Worm (Caenorhabditis elegans) whole organism, L3 larva: ENCODE data around the gene best-18.

Experiments
- ZK546.5 ChIP-seq: sonication (generic microtip); optimal IDR thresholded peaks from 2 replicates; lab custom pipeline; 2017; ENCODE audit warnings: missing biosample characterization, missing genetic modification characterization
- egl-27 ChIP-seq: sonication (generic microtip); optimal IDR thresholded peaks from 4 replicates; lab custom pipeline; 2017; ENCODE audit warnings: missing biosample characterization, missing genetic modification reagents, missing genetic modification characterization
- elt-1 ChIP-seq: fragments of 150-350 bp; optimal IDR thresholded peaks from 2 replicates; lab custom pipeline; 2014; ENCODE audit warnings: missing biosample characterization, missing genetic modification characterization
- fkh-10 ChIP-seq: sonication (generic microtip); optimal IDR thresholded peaks from 2 replicates; lab custom pipeline; 2017; ENCODE audit warnings: missing biosample characterization, missing genetic modification reagents, missing genetic modification characterization
- fkh-2 ChIP-seq: fragments of 150-350 bp; optimal IDR thresholded peaks from 2 replicates; lab custom pipeline; 2014; ENCODE audit warnings: missing biosample characterization, missing genetic modification reagents, missing genetic modification characterization
- lin-39 ChIP-seq: fragments of 150-350 bp; optimal IDR thresholded peaks from 2 replicates; lab custom pipeline; 2018; ENCODE audit warnings: missing biosample characterization, missing genetic modification reagents, missing genetic modification characterization
- nhr-237 ChIP-seq: fragments of 150-350 bp; optimal IDR thresholded peaks from 2 replicates; lab custom pipeline; 2014; ENCODE audit warnings: missing biosample characterization, missing genetic modification characterization
- nhr-43 ChIP-seq: sonication (generic microtip); optimal IDR thresholded peaks from 2 replicates; lab custom pipeline; 2016; ENCODE audit warnings: mild to moderate bottlenecking, missing genetic modification characterization, missing compliant biosample characterization; ENCODE audit not compliant: poor library complexity, severe bottlenecking
- pha-4 ChIP-seq: fragments of 150-350 bp; optimal IDR thresholded peaks from 2 replicates; lab custom pipeline; 2014; ENCODE audit warnings: missing biosample characterization, missing genetic modification reagents, missing genetic modification characterization
- pqm-1 ChIP-seq: fragments of 150-350 bp; optimal IDR thresholded peaks from 2 replicates; lab custom pipeline; 2017; ENCODE audit warnings: missing biosample characterization, missing genetic modification characterization, inconsistent platforms
- skn-1 ChIP-seq: fragments of 150-350 bp; optimal IDR thresholded peaks from 2 replicates; lab custom pipeline; 2014; ENCODE audit warnings: missing biosample characterization, missing genetic modification characterization
- tbx-2 ChIP-seq: sonication (generic microtip); optimal IDR thresholded peaks from 2 replicates; lab custom pipeline; 2016; ENCODE audit warnings: mild to moderate bottlenecking, missing genetic modification characterization, missing compliant biosample characterization
- unc-62 ChIP-seq: fragments of 150-350 bp; sonication (generic microtip); optimal IDR thresholded peaks from 4 replicates; lab custom pipeline; 2014; ENCODE audit warnings: missing biosample characterization, missing genetic modification reagents, missing genetic modification characterization
- ztf-11 ChIP-seq: fragments of 150-350 bp; optimal IDR thresholded peaks from 2 replicates; lab custom pipeline; 2014; ENCODE audit warnings: missing biosample characterization, missing genetic modification characterization

ce11 chrIII:10206352-10206751, 5.8 kb upstream of the best-18 start:
- TF ChIP-seq ztf-11 (no peak), ZK546.5 (tag; lab: Kevin White, UChicago) (no peak), pqm-1 (no peak), pha-4 (tag; lab: Kevin White, UChicago) (no peak), unc-62 (GFP tag; lab: Kevin White, UChicago) (no peak), nhr-237 (tag; lab: Kevin White, UChicago) (no peak), egl-27 (tag; lab: Kevin White, UChicago) (no peak), skn-1 (no peak), nhr-43 (tag; lab: Kevin White, UChicago) (no peak), fkh-2 (tag; lab: Kevin White, UChicago) (no peak), fkh-10 (GFP tag; lab: Kevin White, UChicago) (no peak), elt-1 (no peak), lin-39 (tag; lab: Kevin White, UChicago) (no peak), tbx-2 (tag; lab: Kevin White, UChicago) (no peak)
